Fruit fly (Drosophila melanogaster) whole organism: ENCODE measurements around the gene CG44141.

ENCODE experiments used
- CG8478 ChIP-seq: fragments of >200 bp; optimal IDR thresholded peaks from 2 replicates; lab custom pipeline; 2018; ENCODE audit warnings: inconsistent platforms
- Dll ChIP-seq: fragments of >200 bp; optimal IDR thresholded peaks from 2 replicates; lab custom pipeline; 2017
- EcR ChIP-seq, 2 experiments: fragments of >200 bp; optimal IDR thresholded peaks; 2 replicates each; lab custom pipeline; 2017; ENCODE audit warnings: missing biosample characterization in 2 of 2, missing genetic modification characterization in 2 of 2, missing genetic modification reagents in 2 of 2
- pan ChIP-seq: fragments of >200 bp; optimal IDR thresholded peaks from 2 replicates; lab custom pipeline; 2017
- psq ChIP-seq: fragments of >200 bp; optimal IDR thresholded peaks from 2 replicates; lab custom pipeline; 2017
- usp ChIP-seq: fragments of >200 bp; optimal IDR thresholded peaks from 2 replicates; lab custom pipeline; 2017; ENCODE audit warnings: missing biosample characterization, missing genetic modification characterization, mixed read lengths

dm6 chr2L:15614728-15615127 lies 44.5 kb downstream of the CG44141 start, which contains the start of gene CG15254:
- TF ChIP-seq CG8478 (lab: Kevin White, UChicago): no peak
- no peak for TF ChIP-seq psq (lab: Kevin White, UChicago)
- TF ChIP-seq usp (GFP tag; lab: Kevin White, UChicago): no peak
- no peak for TF ChIP-seq EcR (GFP tag; optimal IDR thresholded peaks at IDR 0.05; lab: Kevin White, UChicago)
- no peak for TF ChIP-seq pan (lab: Kevin White, UChicago)
- TF ChIP-seq Dll: no peak
